2 worm cellular contexts compared by ENCODE assay signal in genomic region chrII:4230816-4231435, ce11.
TF ChIP-seq lines count a peak whose summit lies in the region.

Gene C16A11.10, plus strand, starts transcription at chrII:4231385.

TF ChIP-seq in whole organism, L4 larva, 104 proteins besides CTCF, POLR2A, EP300 and RAD21:
- TF ChIP-seq hif-1 (tag; optimal IDR thresholded peaks at IDR 0.05; lab: Kevin White, UChicago) (no peak), arid-1 (GFP tag; conservative IDR thresholded peaks at IDR 0.05; lab: Robert Waterston, UW) (no peak), unc-62 (GFP tag; optimal IDR thresholded peaks at IDR 0.05 in 1 of 2; lab: Kevin White, UChicago) (peak in 1 of 2 experiments; percentile 60), unc-62 (tag; optimal IDR thresholded peaks at IDR 0.05; lab: Kevin White, UChicago) (no peak), nhr-6 (tag; optimal IDR thresholded peaks at IDR 0.05; lab: Kevin White, UChicago) (no peak), cey-2 (tag; optimal IDR thresholded peaks at IDR 0.05; lab: Kevin White, UChicago; ENCODE audit: borderline replicate concordance, insufficient read depth) (no peak), pha-4 (GFP tag; IDR thresholded peaks at IDR 0.05; lab: Robert Waterston, UW) (no peak), pha-4 (tag; optimal IDR thresholded peaks at IDR 0.05; lab: Kevin White, UChicago) (no peak), aha-1 (tag; lab: Kevin White, UChicago) (peak; percentile 42), mdl-1 (tag; optimal IDR thresholded peaks at IDR 0.05; lab: Kevin White, UChicago) (no peak), ceh-32 (tag; optimal IDR thresholded peaks at IDR 0.05; lab: Kevin White, UChicago; ENCODE audit: poor library complexity) (no peak), hmg-1.1 (GFP tag; IDR thresholded peaks at IDR 0.05; lab: Robert Waterston, UW) (no peak), T20F7.1 (GFP tag; optimal IDR thresholded peaks at IDR 0.05; lab: Kevin White, UChicago) (no peak), lir-3 (tag; optimal IDR thresholded peaks at IDR 0.05; lab: Kevin White, UChicago) (no peak), lin-39 (tag; optimal IDR thresholded peaks at IDR 0.05; lab: Kevin White, UChicago) (no peak)
TF ChIP-seq in whole organism, L4 larva: peak in this region for 2.

TF ChIP-seq in whole organism, young adult, 124 proteins besides CTCF, POLR2A, EP300 and RAD21:
- TF ChIP-seq nhr-90 (tag; optimal IDR thresholded peaks at IDR 0.05; lab: Kevin White, UChicago) (no peak), F23B12.7 (tag; optimal IDR thresholded peaks at IDR 0.05; lab: Kevin White, UChicago; ENCODE audit: insufficient read depth) (no peak), F33H1.4 (GFP tag; IDR thresholded peaks at IDR 0.05; lab: Robert Waterston, UW) (peak; percentile 75), F22D6.2 (tag; optimal IDR thresholded peaks at IDR 0.05; lab: Kevin White, UChicago) (no peak), Y79H2A.3 (GFP tag; conservative IDR thresholded peaks at IDR 0.05; lab: Robert Waterston, UW) (no peak), bed-1 (GFP tag; IDR thresholded peaks at IDR 0.05; lab: Robert Waterston, UW) (no peak), madf-6 (GFP tag; IDR thresholded peaks at IDR 0.05; lab: Robert Waterston, UW) (peak; percentile 78), somi-1 (GFP tag; optimal IDR thresholded peaks at IDR 0.05; lab: Kevin White, UChicago) (no peak), lsl-1 (GFP tag; optimal IDR thresholded peaks at IDR 0.05; lab: Kevin White, UChicago) (peak; percentile 77), D2030.7 (GFP tag; IDR thresholded peaks at IDR 0.05; lab: Robert Waterston, UW) (no peak), madf-8 (GFP tag; conservative IDR thresholded peaks at IDR 0.05; lab: Robert Waterston, UW) (peak; percentile 22; the same call in 1 of the 2 replicates), lin-54 (GFP tag; optimal IDR thresholded peaks at IDR 0.05; lab: Kevin White, UChicago) (peak; percentile 8), mel-28 (tag; optimal IDR thresholded peaks at IDR 0.05; lab: Kevin White, UChicago; ENCODE audit: borderline replicate concordance) (no peak), lin-40 (tag; optimal IDR thresholded peaks at IDR 0.05; lab: Kevin White, UChicago) (no peak), xnd-1 (tag; optimal IDR thresholded peaks at IDR 0.05; lab: Kevin White, UChicago) (peak; percentile 52), ceh-79 (tag; optimal IDR thresholded peaks at IDR 0.05; lab: Kevin White, UChicago) (no peak), lag-1 (GFP tag; IDR thresholded peaks at IDR 0.05; lab: Robert Waterston, UW) (no peak), nfya-2 (GFP tag; IDR thresholded peaks at IDR 0.05; lab: Robert Waterston, UW) (no peak)
